Worm (Caenorhabditis elegans) whole organism, midembryonic: ENCODE measurements around the gene pgph-1.

Experiments used
- T22C8.4 ChIP-seq: fragments of 200-800 bp; sonication (Bioruptor generic); IDR thresholded peaks from 2 replicates; pipeline ENCODE4 v1.3.6; 2022; ENCODE audit warnings: missing genetic modification characterization, missing compliant biosample characterization
- cog-1 ChIP-seq: sonication (generic microtip); optimal IDR thresholded peaks from 2 replicates; lab custom pipeline; 2016; ENCODE audit warnings: missing genetic modification characterization, missing compliant biosample characterization
- flt-1 ChIP-seq: fragments of 200-800 bp; sonication (Bioruptor generic); IDR thresholded peaks from 2 replicates; pipeline ENCODE4 v1.3.6; 2022; ENCODE audit warnings: missing genetic modification characterization, missing compliant biosample characterization
- klf-2 ChIP-seq: fragments of 200-800 bp; sonication (Bioruptor generic); conservative IDR thresholded peaks from 2 replicates; pipeline ENCODE4 v1.3.6; 2022; ENCODE audit warnings: missing genetic modification reagents, missing genetic modification characterization, missing compliant biosample characterization
- med-1 ChIP-seq: sonication (generic microtip); optimal IDR thresholded peaks from 2 replicates; lab custom pipeline; 2017; ENCODE audit warnings: missing genetic modification characterization, mild to moderate bottlenecking, missing compliant biosample characterization, antibody characterized with exemption, missing genetic modification reagents; ENCODE audit not compliant: insufficient read depth
- ref-1 ChIP-seq: fragments of 200-800 bp; sonication (Bioruptor generic); conservative IDR thresholded peaks from 2 replicates; pipeline ENCODE4 v1.3.6; 2022; ENCODE audit warnings: missing genetic modification reagents, missing genetic modification characterization, missing compliant biosample characterization
- tab-1 ChIP-seq: fragments of 200-800 bp; sonication (Bioruptor generic); IDR thresholded peaks from 2 replicates; pipeline ENCODE4 v1.3.6; 2022; ENCODE audit warnings: missing genetic modification characterization, missing compliant biosample characterization
- ztf-23 ChIP-seq: fragments of 200-800 bp; sonication (Bioruptor generic); IDR thresholded peaks from 2 replicates; pipeline ENCODE4 v1.3.6; 2022; ENCODE audit warnings: missing genetic modification reagents, missing genetic modification characterization, missing compliant biosample characterization
- ztf-29 ChIP-seq: fragments of 200-800 bp; sonication (Bioruptor generic); IDR thresholded peaks from 2 replicates; pipeline ENCODE4 v1.3.6; 2022; ENCODE audit warnings: missing genetic modification reagents, missing genetic modification characterization, missing compliant biosample characterization

Gene pgph-1

ce11 chrV:5712652-5713051 lies 40.7 kb downstream of the pgph-1 start, which contains the start of gene gcst-1:
Gene gcst-1, plus strand, starts transcription at chrV:5712928.
- no peak for TF ChIP-seq ztf-23 (GFP tag; lab: Robert Waterston, UW)
- TF ChIP-seq klf-2 (GFP tag; lab: Robert Waterston, UW) = no peak
- TF ChIP-seq tab-1 (GFP tag; lab: Robert Waterston, UW) = no peak

- TF ChIP-seq ref-1 (GFP tag; lab: Robert Waterston, UW) (no peak), ztf-29 (no peak), flt-1 (GFP tag; lab: Robert Waterston, UW) (no peak), ztf-23 (GFP tag; lab: Robert Waterston, UW) (no peak), med-1 (GFP tag; lab: Kevin White, UChicago) (no peak), klf-2 (GFP tag; lab: Robert Waterston, UW) (no peak), tab-1 (GFP tag; lab: Robert Waterston, UW) (no peak)
Measured at ce11 chrV:5712189-5712588, 41.1 kb downstream of the pgph-1 start.

DNA sequence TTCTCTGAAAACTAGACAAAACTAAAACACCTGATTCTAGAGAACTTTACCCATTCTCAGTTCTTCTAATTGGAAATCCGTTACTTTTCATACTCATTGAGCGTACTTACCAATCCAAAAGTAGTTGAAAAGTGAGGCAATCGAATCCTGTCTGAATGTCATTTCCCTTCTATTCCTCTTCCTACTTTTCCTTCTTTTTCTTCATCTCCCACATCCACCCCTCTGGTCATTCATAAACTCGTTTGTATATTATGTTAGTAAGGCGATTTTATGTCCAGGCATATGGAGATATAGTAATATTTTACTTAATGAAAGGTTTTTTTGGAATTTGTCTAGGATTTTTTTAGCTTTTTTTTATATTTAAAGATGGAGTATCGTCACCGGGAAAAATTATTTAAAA lies 45.0 kb downstream of the pgph-1 start:
- no peak for TF ChIP-seq ref-1 (GFP tag; lab: Robert Waterston, UW)
- TF ChIP-seq ztf-23 (GFP tag; lab: Robert Waterston, UW) = no peak
- TF ChIP-seq med-1 (GFP tag; lab: Kevin White, UChicago) = no peak
- no peak for TF ChIP-seq tab-1 (GFP tag; lab: Robert Waterston, UW)
- TF ChIP-seq T22C8.4 (GFP tag; lab: Robert Waterston, UW) = no peak
- TF ChIP-seq flt-1 (GFP tag; lab: Robert Waterston, UW) = no peak

DNA sequence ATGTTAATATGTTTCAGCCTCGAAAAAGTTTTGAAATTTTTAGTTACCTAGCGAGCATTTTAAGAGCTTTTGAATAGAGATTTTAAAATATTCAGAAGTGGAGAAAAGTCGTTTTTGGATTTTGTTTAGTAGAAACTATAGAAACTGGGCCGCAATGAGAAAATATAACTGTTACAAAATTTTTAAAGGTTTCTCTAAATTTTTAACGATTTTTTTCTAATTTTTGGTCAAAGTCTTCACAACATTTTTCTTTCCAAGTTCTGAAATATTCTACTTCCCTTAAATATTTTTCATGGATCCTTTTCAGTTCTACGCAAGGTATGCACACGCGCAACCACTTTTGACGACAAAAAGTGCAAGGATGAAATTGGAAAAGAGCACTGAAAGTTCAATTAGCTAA lies 47.8 kb downstream of the pgph-1 start, which contains the start of gene peli-1:
Gene peli-1 (plus strand): TSS at position 301 of the 400 bp plus-strand sequence.
- TF ChIP-seq ztf-23 (GFP tag; lab: Robert Waterston, UW) = no peak
- TF ChIP-seq ref-1 (GFP tag; lab: Robert Waterston, UW) = no peak
- no peak for TF ChIP-seq flt-1 (GFP tag; lab: Robert Waterston, UW)
- TF ChIP-seq T22C8.4 (GFP tag; lab: Robert Waterston, UW) = no peak
- TF ChIP-seq cog-1 (tag; lab: Kevin White, UChicago) = no peak
- TF ChIP-seq ztf-29 = no peak
- TF ChIP-seq klf-2 (GFP tag; lab: Robert Waterston, UW) = no peak
- no peak for TF ChIP-seq med-1 (GFP tag; lab: Kevin White, UChicago)
- TF ChIP-seq tab-1 (GFP tag; lab: Robert Waterston, UW) = no peak

ce11 chrV:5704467-5704866 lies 48.9 kb downstream of the pgph-1 start:
- TF ChIP-seq tab-1 (GFP tag; lab: Robert Waterston, UW) = no peak
- TF ChIP-seq cog-1 (tag; lab: Kevin White, UChicago) = no peak
- no peak for TF ChIP-seq med-1 (GFP tag; lab: Kevin White, UChicago)
- TF ChIP-seq flt-1 (GFP tag; lab: Robert Waterston, UW) = no peak
- TF ChIP-seq T22C8.4 (GFP tag; lab: Robert Waterston, UW) = no peak
- no peak for TF ChIP-seq ztf-23 (GFP tag; lab: Robert Waterston, UW)
- no peak for TF ChIP-seq ztf-29
- no peak for TF ChIP-seq ref-1 (GFP tag; lab: Robert Waterston, UW)
- TF ChIP-seq klf-2 (GFP tag; lab: Robert Waterston, UW) = no peak
